Worm (Caenorhabditis elegans) whole organism, mixed stage, embryonic: ENCODE measurements around the gene srh-47.

Source experiments
- blmp-1 ChIP-seq: fragments of 150-350 bp; optimal IDR thresholded peaks from 2 replicates; lab custom pipeline; 2014; ENCODE audit warnings: missing biosample characterization, missing genetic modification characterization
- ceh-39 ChIP-seq: fragments of 150-350 bp; optimal IDR thresholded peaks from 2 replicates; lab custom pipeline; 2014; ENCODE audit warnings: missing biosample characterization, missing genetic modification characterization
- elt-1 ChIP-seq: sonication (generic microtip); optimal IDR thresholded peaks from 2 replicates; lab custom pipeline; 2017; ENCODE audit warnings: missing genetic modification characterization, mild to moderate bottlenecking, missing compliant biosample characterization, antibody characterized with exemption, moderate library complexity, borderline replicate concordance; ENCODE audit not compliant: insufficient read depth
- elt-3 ChIP-seq: fragments of 150-350 bp; optimal IDR thresholded peaks from 2 replicates; lab custom pipeline; 2014; ENCODE audit warnings: missing biosample characterization, missing genetic modification characterization
- nhr-237 ChIP-seq: fragments of 150-350 bp; optimal IDR thresholded peaks from 2 replicates; lab custom pipeline; 2014; ENCODE audit warnings: missing biosample characterization, missing genetic modification characterization
- nhr-76 ChIP-seq: sonication (generic microtip); optimal IDR thresholded peaks from 2 replicates; lab custom pipeline; 2017; ENCODE audit warnings: missing biosample characterization, missing genetic modification characterization
- pha-4 ChIP-seq: fragments of 150-350 bp; optimal IDR thresholded peaks from 2 replicates; lab custom pipeline; 2018; ENCODE audit warnings: missing biosample characterization, missing genetic modification reagents, missing genetic modification characterization
- snpc-4 ChIP-seq: fragments of 150-350 bp; optimal IDR thresholded peaks from 2 replicates; lab custom pipeline; 2014; ENCODE audit warnings: missing biosample characterization, missing genetic modification characterization
- ztf-11 ChIP-seq: fragments of 150-350 bp; optimal IDR thresholded peaks from 2 replicates; lab custom pipeline; 2014; ENCODE audit warnings: missing biosample characterization, missing genetic modification characterization

DNA sequence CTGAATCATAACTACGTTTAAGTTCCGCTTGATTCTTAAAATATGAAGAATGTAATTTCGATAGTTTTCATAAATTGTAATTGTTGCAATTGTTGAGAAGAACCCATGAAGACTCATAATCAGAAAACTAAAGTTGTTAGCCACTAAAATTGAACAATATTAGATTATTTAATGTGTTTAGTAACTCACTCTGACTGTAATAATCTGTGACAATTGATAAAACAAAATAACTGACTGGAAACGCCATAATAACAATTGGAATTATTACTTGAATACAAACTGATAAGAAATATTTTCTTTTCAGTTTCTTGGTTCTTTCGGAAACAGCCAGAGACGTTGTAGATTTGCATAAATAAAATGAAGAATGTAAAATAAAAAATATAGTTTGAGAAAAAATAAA lies 1.0 kb downstream of the srh-47 start:
- no peak for TF ChIP-seq ceh-39 (tag; lab: Kevin White, UChicago)
- TF ChIP-seq elt-3: no peak
- no peak for TF ChIP-seq pha-4 (tag; lab: Kevin White, UChicago)
- no peak for TF ChIP-seq snpc-4 (tag; lab: Kevin White, UChicago)
- TF ChIP-seq elt-1 (tag; lab: Kevin White, UChicago): no peak
- no peak for TF ChIP-seq nhr-76
- TF ChIP-seq blmp-1: no peak
- TF ChIP-seq nhr-237 (tag; lab: Kevin White, UChicago): no peak
- TF ChIP-seq ztf-11 (tag; lab: Kevin White, UChicago): no peak
